Worm (Caenorhabditis elegans): Measurements from ENCODE around the gene ser-6.
A peak's percentile ranks its signal among the peaks of the same experiment; 100 is the strongest.

Gene ser-6

DNA sequence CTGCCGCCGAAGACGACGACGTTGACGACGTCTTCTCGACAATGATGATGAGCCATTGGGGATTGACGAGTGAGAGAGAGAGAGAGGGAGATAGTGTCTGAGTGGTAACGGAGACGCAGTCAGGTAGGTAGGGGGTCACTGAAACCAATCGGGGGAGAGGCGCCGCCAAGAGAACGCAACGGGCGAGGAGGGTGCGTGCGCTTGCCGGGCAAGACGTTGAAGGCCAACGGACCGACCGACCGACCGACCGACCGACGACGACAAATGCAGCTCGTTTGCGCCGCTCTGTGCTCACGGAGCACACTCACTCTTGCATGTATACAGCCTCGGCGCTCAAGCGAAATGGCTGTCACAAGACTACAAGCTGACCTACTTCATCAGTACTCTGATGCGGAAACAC, 30.6 kb downstream of the ser-6 start (continued):
- peak; percentile 33 for TF ChIP-seq ceh-27 (GFP tag; optimal IDR thresholded peaks at IDR 0.05)

DNA sequence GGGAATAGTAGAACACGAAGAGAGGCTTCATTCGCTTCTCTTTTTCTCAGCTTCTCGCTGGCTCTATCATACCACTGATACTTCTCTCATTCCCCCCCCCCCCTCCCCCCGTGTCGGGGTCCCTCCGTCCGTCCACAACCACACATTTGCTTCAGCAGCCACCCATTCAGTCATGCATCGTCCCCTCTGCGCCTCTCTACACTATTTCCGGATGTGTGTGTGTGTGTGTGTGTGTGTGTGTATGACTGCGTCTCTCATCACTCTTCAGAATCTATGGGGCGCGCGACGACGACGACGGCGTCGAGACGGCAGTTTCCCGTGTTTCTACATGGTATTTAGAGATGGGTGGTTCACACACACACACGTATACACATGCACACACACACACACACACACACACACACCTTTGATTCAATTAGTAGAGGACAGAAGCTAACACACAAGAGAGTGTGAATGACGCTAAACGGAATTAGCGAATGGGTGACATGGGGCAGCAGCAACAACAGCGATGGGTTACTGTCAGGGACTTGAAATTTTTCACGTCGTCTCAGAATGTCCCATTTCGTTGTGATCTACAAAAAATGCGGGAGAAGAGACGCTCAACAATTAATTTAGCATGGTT, 33.5 kb downstream of the ser-6 start:
- TF ChIP-seq mes-4 (tag; optimal IDR thresholded peaks at IDR 0.05) (no peak), repo-1 (tag; optimal IDR thresholded peaks at IDR 0.05) (no peak), lag-1 (GFP tag; IDR thresholded peaks at IDR 0.05) (no peak), F23B12.7 (tag; optimal IDR thresholded peaks at IDR 0.05; ENCODE audit: insufficient read depth) (no peak), ccch-3 (GFP tag; optimal IDR thresholded peaks at IDR 0.05) (no peak), hmg-1.2 (GFP tag; IDR thresholded peaks at IDR 0.05) (peak; percentile 64), let-526 (GFP tag; IDR thresholded peaks at IDR 0.05) (no peak), ama-1 (optimal IDR thresholded peaks at IDR 0.05) (no peak), ama-1 (GFP tag; optimal IDR thresholded peaks at IDR 0.05) (peak in 1 of 2 experiments; percentile 6), Y56A3A.18 (GFP tag; IDR thresholded peaks at IDR 0.05) (no peak), F22D6.2 (tag; optimal IDR thresholded peaks at IDR 0.05) (no peak), cebp-1 (GFP tag; IDR thresholded peaks at IDR 0.05) (no peak), cebp-1 (tag; optimal IDR thresholded peaks at IDR 0.05) (peak; percentile 70), nfyb-1 (GFP tag; IDR thresholded peaks at IDR 0.05) (0 out of 2 replicates have a peak, but pooled peaks have one; percentile 61), ceh-40 (GFP tag; IDR thresholded peaks at IDR 0.05) (no peak), let-607 (tag; optimal IDR thresholded peaks at IDR 0.05) (no peak), F55B11.4 (tag; optimal IDR thresholded peaks at IDR 0.05; ENCODE audit: borderline replicate concordance, insufficient read depth) (no peak), ztf-26 (tag; optimal IDR thresholded peaks at IDR 0.05) (peak; percentile 0), lin-26 (GFP tag; IDR thresholded peaks at IDR 0.05) (no peak), athp-1 (tag; optimal IDR thresholded peaks at IDR 0.05) (no peak), mcd-1 (GFP tag; IDR thresholded peaks at IDR 0.05) (peak; percentile 56), K12H6.12 (tag; optimal IDR thresholded peaks at IDR 0.05) (peak; percentile 93), F10E7.11 (tag; optimal IDR thresholded peaks at IDR 0.05) (no peak), nhr-80 (tag; optimal IDR thresholded peaks at IDR 0.05) (no peak), snpc-4 (GFP tag; optimal IDR thresholded peaks at IDR 0.05) (no peak), snpc-4 (tag; optimal IDR thresholded peaks at IDR 0.05) (no peak), madf-6 (GFP tag; IDR thresholded peaks at IDR 0.05) (no peak), F52B5.7 (tag; optimal IDR thresholded peaks at IDR 0.05) (peak; percentile 6), ZK185.1 (tag; optimal IDR thresholded peaks at IDR 0.05; ENCODE audit: poor library complexity, severe bottlenecking) (no peak), F33H1.4 (GFP tag; IDR thresholded peaks at IDR 0.05) (no peak), rcor-1 (GFP tag; IDR thresholded peaks at IDR 0.05) (0 out of 2 replicates have a peak, but pooled peaks have one; percentile 4), B0336.3 (GFP tag; IDR thresholded peaks at IDR 0.05) (peak; percentile 49), tlf-1 (GFP tag; optimal IDR thresholded peaks at IDR 0.05) (no peak), madf-8 (GFP tag; conservative IDR thresholded peaks at IDR 0.05) (no peak), gei-17 (GFP tag; optimal IDR thresholded peaks at IDR 0.05) (no peak), madf-10 (tag; optimal IDR thresholded peaks at IDR 0.05) (peak; percentile 92), mxl-1 (tag; optimal IDR thresholded peaks at IDR 0.05) (no peak), ztf-28 (GFP tag; IDR thresholded peaks at IDR 0.05) (no peak), egrh-3 (GFP tag; IDR thresholded peaks at IDR 0.05) (peak; percentile 83), F39B2.1 (GFP tag; IDR thresholded peaks at IDR 0.05) (no peak), ceh-27 (GFP tag; optimal IDR thresholded peaks at IDR 0.05) (peak; percentile 57), lsl-1 (GFP tag; optimal IDR thresholded peaks at IDR 0.05) (no peak), cebp-2 (GFP tag; IDR thresholded peaks at IDR 0.05) (no peak), Y53G8AR.9 (GFP tag; conservative IDR thresholded peaks at IDR 0.05) (no peak), zfh-2 (GFP tag; conservative IDR thresholded peaks at IDR 0.05) (peak; percentile 97), attf-5 (GFP tag; optimal IDR thresholded peaks at IDR 0.05) (peak; percentile 40), lsy-27 (tag; optimal IDR thresholded peaks at IDR 0.05; ENCODE audit: borderline replicate concordance, insufficient read depth) (no peak)

All from whole organism, young adult.